Worm (Caenorhabditis elegans) whole organism, young adult: ENCODE data around the gene F16G10.3.

ENCODE experiments used
- F33H1.4 ChIP-seq: fragments of 200-800 bp; sonication (Bioruptor generic); IDR thresholded peaks from 2 replicates; pipeline ENCODE4 v1.3.6; 2022; ENCODE audit warnings: missing genetic modification reagents, missing genetic modification characterization, missing compliant biosample characterization
- Y95B8A.8 ChIP-seq: fragments of 200-800 bp; sonication (Bioruptor generic); IDR thresholded peaks from 2 replicates; pipeline ENCODE4 v1.3.6; 2022; ENCODE audit warnings: missing genetic modification reagents, missing genetic modification characterization, missing compliant biosample characterization
- akir-1 ChIP-seq: fragments of 200-800 bp; sonication (Bioruptor generic); optimal IDR thresholded peaks from 2 replicates; lab custom pipeline; 2018; ENCODE audit warnings: mild to moderate bottlenecking, missing genetic modification characterization, moderate library complexity, missing compliant biosample characterization
- egl-18 ChIP-seq: fragments of 200-800 bp; sonication (Bioruptor generic); IDR thresholded peaks from 2 replicates; pipeline ENCODE4 v1.3.6; 2022; ENCODE audit warnings: missing genetic modification reagents, missing genetic modification characterization, missing compliant biosample characterization
- fkh-3 ChIP-seq: sonication (generic microtip); optimal IDR thresholded peaks from 2 replicates; lab custom pipeline; 2016; ENCODE audit warnings: mild to moderate bottlenecking, missing genetic modification characterization, missing compliant biosample characterization
- hsf-1 ChIP-seq: fragments of 200-800 bp; sonication (Bioruptor generic); IDR thresholded peaks from 2 replicates; pipeline ENCODE4 v1.3.6; 2022; ENCODE audit warnings: missing genetic modification reagents, missing genetic modification characterization, missing compliant biosample characterization
- nfya-1 ChIP-seq: sonication (generic microtip); optimal IDR thresholded peaks from 2 replicates; lab custom pipeline; 2017; ENCODE audit warnings: antibody characterized with exemption, missing compliant biosample characterization, missing genetic modification characterization, borderline replicate concordance; ENCODE audit not compliant: insufficient read depth
- pha-4 ChIP-seq: fragments of 150-350 bp; sonication (generic microtip); optimal IDR thresholded peaks from 2 replicates; lab custom pipeline; 2014; ENCODE audit warnings: missing biosample characterization, missing genetic modification reagents, missing genetic modification characterization
- rec-8 ChIP-seq, 2 experiments: sonication (generic microtip); optimal IDR thresholded peaks; 2 replicates each; lab custom pipeline; 2016; ENCODE audit warnings: mild to moderate bottlenecking in 2 of 2, missing genetic modification characterization in 2 of 2, missing genetic modification reagents in 2 of 2, missing genotype in 2 of 2, missing biosample characterization in 1 of 2, missing compliant biosample characterization in 1 of 2, moderate library complexity in 1 of 2
- snpc-4 ChIP-seq, 5 experiments: fragments of 150-350 bp in 1 of 5; sonication (generic microtip) in 4 of 5; optimal IDR thresholded peaks; 2 replicates each; lab custom pipeline; 2014 to 2018; ENCODE audit warnings: missing genetic modification characterization in 5 of 5, missing biosample characterization in 3 of 5, antibody characterized with exemption in 2 of 5, mild to moderate bottlenecking in 2 of 5, missing compliant biosample characterization in 2 of 5, missing genotype in 2 of 5, moderate library complexity in 2 of 5, missing genetic modification reagents in 1 of 5

- no peak for TF ChIP-seq egl-18
- TF ChIP-seq Y95B8A.8 (GFP tag; lab: Robert Waterston, UW), result no peak
- TF ChIP-seq akir-1 (GFP tag; lab: Kevin White, UChicago), result no peak
- no peak for TF ChIP-seq fkh-3 (tag; lab: Kevin White, UChicago)
- no peak for TF ChIP-seq nfya-1
- no peak for TF ChIP-seq snpc-4 (GFP tag; optimal IDR thresholded peaks at IDR 0.05; lab: Kevin White, UChicago)
- no peak for TF ChIP-seq snpc-4 (tag; optimal IDR thresholded peaks at IDR 0.05; lab: Kevin White, UChicago)
- no peak for TF ChIP-seq F33H1.4 (GFP tag; lab: Robert Waterston, UW)
- no peak for TF ChIP-seq rec-8 (tag; optimal IDR thresholded peaks at IDR 0.05; lab: Kevin White, UChicago)
- TF ChIP-seq pha-4 (tag; lab: Kevin White, UChicago), result no peak
- TF ChIP-seq hsf-1 (GFP tag; lab: Robert Waterston, UW), result no peak
Measured at ce11 chrII:2380174-2380573, 8.0 kb downstream of the F16G10.3 start, which contains the start of gene F16G10.7.
